Fruit fly (Drosophila melanogaster): Measurements from ENCODE around the gene wts.
A peak's percentile ranks its signal among the peaks of the same experiment; 100 is the strongest.

Gene wts

DNA sequence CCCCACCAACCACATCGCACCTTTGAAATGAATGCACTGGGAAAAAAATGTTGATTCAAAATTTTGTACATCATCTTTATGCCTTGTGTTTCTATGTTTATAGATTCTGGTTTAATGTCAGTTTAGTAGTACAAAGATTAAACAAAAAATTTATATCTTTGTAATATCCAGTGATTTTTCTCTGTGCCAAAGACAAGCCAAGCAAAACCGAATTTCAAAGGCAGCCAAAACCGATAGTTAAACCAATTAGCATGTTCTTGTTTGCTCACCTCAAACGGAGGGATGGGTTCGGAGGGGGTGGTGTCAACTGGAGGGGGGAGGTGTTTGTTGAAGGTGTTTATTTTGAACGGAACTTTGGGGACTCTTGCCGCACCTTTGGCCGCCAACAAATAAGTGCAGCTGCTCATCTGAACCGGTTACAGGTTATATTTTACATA lies 7.5 kb upstream of the wts start (continued):
- TF ChIP-seq danr (GFP tag; IDR thresholded peaks at IDR 0.05) (peak; percentile 72; the same call in 1 of the 2 replicates), Dll (GFP tag; IDR thresholded peaks at IDR 0.05; ENCODE audit: partially characterized antibody) (no peak), rib (GFP tag; IDR thresholded peaks at IDR 0.05) (peak; percentile 64; the same call in 1 of the 2 replicates), CG2120 (GFP tag; optimal IDR thresholded peaks at IDR 0.05) (peak; percentile 81), Awh (GFP tag; IDR thresholded peaks at IDR 0.05) (peak; percentile 89), Sox102F (GFP tag; optimal IDR thresholded peaks at IDR 0.05) (peak; percentile 91), BEAF-32 (GFP tag; optimal IDR thresholded peaks at IDR 0.05) (no peak), CG33557 (GFP tag; optimal IDR thresholded peaks at IDR 0.05) (peak; percentile 29), Max (GFP tag; optimal IDR thresholded peaks at IDR 0.05) (peak; percentile 64), gce (GFP tag; IDR thresholded peaks at IDR 0.05) (peak; percentile 80; the same call in 2 of the 3 replicates), HLHmδ (GFP tag; optimal IDR thresholded peaks at IDR 0.05) (no peak), Blimp-1 (GFP tag; optimal IDR thresholded peaks at IDR 0.05) (peak; percentile 93), CG6765 (GFP tag; optimal IDR thresholded peaks at IDR 0.05) (peak; percentile 63), nerfin-1 (tag; optimal IDR thresholded peaks at IDR 0.05) (peak; percentile 81), esg (GFP tag; conservative IDR thresholded peaks at IDR 0.05) (peak; percentile 80), CG8765 (GFP tag; IDR thresholded peaks at IDR 0.05) (peak; percentile 38; the same call in 1 of the 2 replicates), CG11456 (GFP tag; IDR thresholded peaks at IDR 0.05) (peak; percentile 64; the same call in 1 of the 3 replicates), sna (GFP tag; IDR thresholded peaks at IDR 0.05; ENCODE audit: partially characterized antibody) (no peak), tna (GFP tag; IDR thresholded peaks at IDR 0.05; ENCODE audit: partially characterized antibody) (no peak), fd64A (GFP tag; optimal IDR thresholded peaks at IDR 0.05) (peak; percentile 49), exex (tag; optimal IDR thresholded peaks at IDR 0.05) (peak; percentile 53), CG8388 (GFP tag; optimal IDR thresholded peaks at IDR 0.05) (peak; percentile 88), Mes4 (GFP tag; optimal IDR thresholded peaks at IDR 0.05) (peak; percentile 68), CG10147 (GFP tag; optimal IDR thresholded peaks at IDR 0.05) (peak; percentile 84), CG6175 (GFP tag; IDR thresholded peaks at IDR 0.05) (0 out of 3 replicates have a peak, but pooled peaks have one; percentile 46), jigr1 (GFP tag; IDR thresholded peaks at IDR 0.05) (peak; percentile 27; the same call in 1 of the 3 replicates), GATAe (GFP tag; conservative IDR thresholded peaks at IDR 0.05) (no peak), luna (GFP tag; optimal IDR thresholded peaks at IDR 0.05) (no peak), pum (GFP tag; optimal IDR thresholded peaks at IDR 0.05) (peak; percentile 82), CG9437 (GFP tag; optimal IDR thresholded peaks at IDR 0.05) (peak; percentile 73), Rx (GFP tag; IDR thresholded peaks at IDR 0.05) (peak; percentile 71), chn (GFP tag; optimal IDR thresholded peaks at IDR 0.05) (peak; percentile 74), D19B (GFP tag; optimal IDR thresholded peaks at IDR 0.05) (peak; percentile 22), knrl (GFP tag; IDR thresholded peaks at IDR 0.05; ENCODE audit: partially characterized antibody) (no peak), CG30403 (GFP tag; optimal IDR thresholded peaks at IDR 0.05) (peak; percentile 87), C15 (GFP tag; IDR thresholded peaks at IDR 0.05) (peak; percentile 68; the same call in 2 of the 3 replicates), CG1529 (GFP tag; optimal IDR thresholded peaks at IDR 0.05) (peak; percentile 71), CG7928 (GFP tag; optimal IDR thresholded peaks at IDR 0.05) (peak; percentile 19), CG12769 (tag; optimal IDR thresholded peaks at IDR 0.05) (peak; percentile 92), CG3995 (GFP tag; optimal IDR thresholded peaks at IDR 0.05) (peak; percentile 21), CG30020 (tag; optimal IDR thresholded peaks at IDR 0.05) (peak; percentile 19), CG13424 (tag; optimal IDR thresholded peaks at IDR 0.05) (peak; percentile 84), fd3F (GFP tag; optimal IDR thresholded peaks at IDR 0.05) (peak; percentile 74), CG9932 (GFP tag; IDR thresholded peaks at IDR 0.05) (peak; percentile 66), CG17612 (GFP tag; IDR thresholded peaks at IDR 0.05) (peak; percentile 75; the same call in 1 of the 2 replicates), CG12299 (tag; optimal IDR thresholded peaks at IDR 0.05) (peak; percentile 51), Gsc (GFP tag; IDR thresholded peaks at IDR 0.05) (no peak), CG12391 (tag; optimal IDR thresholded peaks at IDR 0.05) (peak; percentile 88), CG18011 (GFP tag; optimal IDR thresholded peaks at IDR 0.05) (peak; percentile 31)

Data from whole organism, embryonic.